Fruit fly (Drosophila melanogaster) whole organism: ENCODE data around the gene Ir94e.

Experiments used
- CG8478 ChIP-seq: fragments of >200 bp; optimal IDR thresholded peaks from 2 replicates; lab custom pipeline; 2018; ENCODE audit warnings: inconsistent platforms
- Dll ChIP-seq: fragments of >200 bp; optimal IDR thresholded peaks from 2 replicates; lab custom pipeline; 2017

- TF ChIP-seq CG8478 (lab: Kevin White, UChicago) (no peak), Dll (lab: Kevin White, UChicago) (no peak)
Observed at dm6 chr3R:23425929-23426328, 20.6 kb downstream of the Ir94e start, which contains the start of gene CG43694.
